Fruit fly (Drosophila melanogaster) S2 (cell line): Measurements from ENCODE around the gene RpL24-like.

Experiments
- CG8478 ChIP-seq: fragments of >200 bp; optimal IDR thresholded peaks from 2 replicates; lab custom pipeline; 2018
- CTCF ChIP-seq, 2 experiments: fragments of >200 bp; optimal IDR thresholded peaks; 2 replicates each; lab custom pipeline; 2018

DNA sequence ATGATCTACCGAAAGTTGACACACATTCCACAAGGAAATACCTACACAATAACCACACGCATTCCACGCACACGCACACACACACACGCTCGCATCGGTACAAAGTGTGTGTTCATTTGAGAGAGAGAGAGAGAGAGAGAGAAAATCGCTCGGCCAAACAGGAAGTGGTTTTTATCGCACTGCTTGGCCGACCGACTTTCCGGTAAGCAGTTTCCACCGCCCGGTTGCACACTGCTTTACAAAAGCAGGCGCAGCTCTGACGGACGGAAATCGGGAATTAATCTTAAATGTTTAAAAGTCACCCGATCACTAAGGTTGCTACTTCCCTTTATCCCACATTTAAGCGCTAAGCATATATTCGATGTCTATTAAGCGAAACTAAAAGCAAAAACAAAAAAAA is 38.6 kb downstream of the RpL24-like start:
- TF ChIP-seq CG8478 (lab: Kevin White, UChicago) (no peak), CTCF (optimal IDR thresholded peaks at IDR 0.05; lab: Kevin White, UChicago) (peak; percentile 52 to 54)
